Fruit fly (Drosophila melanogaster) whole organism, embryonic: Measurements from ENCODE around the gene mRpL15.

Experiments
- Blimp-1 ChIP-seq: fragments of 200-800 bp; sonication (Bioruptor generic); optimal IDR thresholded peaks from 3 replicates; lab custom pipeline; 2018; ENCODE audit warnings: missing biosample characterization, missing genetic modification characterization, mild to moderate bottlenecking, moderate library complexity, missing genetic modification reagents
- CG1024 ChIP-seq: fragments of 200-800 bp; sonication (Bioruptor generic); IDR thresholded peaks from 2 replicates; pipeline ENCODE4 v1.3.6; 2022; ENCODE audit warnings: missing biosample characterization, missing genetic modification characterization
- CG10654 ChIP-seq: fragments of 200-800 bp; sonication (Bioruptor generic); optimal IDR thresholded peaks from 2 replicates; lab custom pipeline; 2016; ENCODE audit warnings: missing biosample characterization, missing genetic modification characterization
- CG10959 ChIP-seq: fragments of 200-800 bp; sonication (Bioruptor generic); IDR thresholded peaks from 2 replicates; pipeline ENCODE4 v1.3.6; 2022; ENCODE audit warnings: missing biosample characterization, missing genetic modification characterization
- CG12104 ChIP-seq: fragments of 200-800 bp; sonication (Bioruptor generic); optimal IDR thresholded peaks from 3 replicates; lab custom pipeline; 2016; ENCODE audit warnings: missing biosample characterization, missing genetic modification characterization
- CG12659 ChIP-seq: fragments of 200-800 bp; sonication (Bioruptor generic); optimal IDR thresholded peaks from 3 replicates; lab custom pipeline; 2017; ENCODE audit warnings: mild to moderate bottlenecking, missing biosample characterization, missing genetic modification reagents, missing genetic modification characterization
- CG14965 ChIP-seq: fragments of 200-800 bp; sonication (Bioruptor generic); optimal IDR thresholded peaks from 2 replicates; lab custom pipeline; 2016; ENCODE audit warnings: missing biosample characterization, missing genetic modification characterization, borderline replicate concordance
- CG16779 ChIP-seq: fragments of 200-800 bp; sonication (Bioruptor generic); IDR thresholded peaks from 2 replicates; pipeline ENCODE4 v1.3.6; 2022; ENCODE audit warnings: missing biosample characterization, missing genetic modification characterization
- CG17359 ChIP-seq: fragments of 200-800 bp; sonication (Bioruptor generic); optimal IDR thresholded peaks from 3 replicates; lab custom pipeline; 2018; ENCODE audit warnings: missing biosample characterization, mild to moderate bottlenecking, missing genetic modification characterization, moderate library complexity
- CG17385 ChIP-seq: fragments of 200-800 bp; sonication (Bioruptor generic); optimal IDR thresholded peaks from 3 replicates; lab custom pipeline; 2018; ENCODE audit warnings: missing biosample characterization, mild to moderate bottlenecking, missing genetic modification characterization
- CG30020 ChIP-seq: fragments of 200-800 bp; optimal IDR thresholded peaks from 2 replicates; lab custom pipeline; 2019; ENCODE audit warnings: missing biosample characterization, mild to moderate bottlenecking, missing genetic modification characterization, moderate library complexity
- CG34224 ChIP-seq: fragments of 200-800 bp; sonication (Bioruptor generic); IDR thresholded peaks from 3 replicates; pipeline ENCODE4 v1.3.6; 2022; ENCODE audit warnings: missing biosample characterization, missing genetic modification characterization; ENCODE audit not compliant: partially characterized antibody
- CG3726 ChIP-seq: fragments of 200-800 bp; sonication (Bioruptor generic); IDR thresholded peaks from 3 replicates; pipeline ENCODE4, ENCODE4 v1.3.6; 2022; ENCODE audit warnings: missing biosample characterization, missing genetic modification characterization
- CG42726 ChIP-seq: fragments of 200-800 bp; sonication (Bioruptor generic); IDR thresholded peaks from 2 replicates; pipeline ENCODE4 v1.3.6; 2022; ENCODE audit warnings: missing biosample characterization, missing genetic modification characterization; ENCODE audit not compliant: partially characterized antibody
- CG4707 ChIP-seq: fragments of 200-800 bp; sonication (Bioruptor generic); optimal IDR thresholded peaks from 2 replicates; lab custom pipeline; 2018; ENCODE audit warnings: missing biosample characterization, mild to moderate bottlenecking, missing genetic modification characterization, moderate library complexity
- CG6854 ChIP-seq: fragments of 200-800 bp; sonication (Bioruptor generic); optimal IDR thresholded peaks from 3 replicates; lab custom pipeline; 2017; ENCODE audit warnings: missing biosample characterization, mild to moderate bottlenecking, missing genetic modification characterization
- CG7839 ChIP-seq: fragments of 200-800 bp; sonication (Bioruptor generic); optimal IDR thresholded peaks from 3 replicates; lab custom pipeline; 2018; ENCODE audit warnings: missing biosample characterization, mild to moderate bottlenecking, missing genetic modification characterization, moderate library complexity
- CrebB ChIP-seq: fragments of 200-800 bp; sonication (Bioruptor generic); optimal IDR thresholded peaks from 3 replicates; lab custom pipeline; 2018; ENCODE audit warnings: missing biosample characterization, mild to moderate bottlenecking, missing genetic modification characterization
- Deaf1 ChIP-seq: fragments of 200-800 bp; optimal IDR thresholded peaks from 3 replicates; lab custom pipeline; 2019; ENCODE audit warnings: missing biosample characterization, mild to moderate bottlenecking, missing genetic modification characterization, moderate library complexity
- Dek ChIP-seq: fragments of 200-800 bp; sonication (Bioruptor generic); optimal IDR thresholded peaks from 3 replicates; lab custom pipeline; 2019; ENCODE audit warnings: missing biosample characterization, mild to moderate bottlenecking, missing genetic modification characterization, moderate library complexity
- Dfd ChIP-seq, 2 experiments: fragments of >200 bp; optimal IDR thresholded peaks; 2 replicates each; lab custom pipeline; 2017; ENCODE audit warnings: missing biosample characterization in 2 of 2, missing genetic modification characterization in 2 of 2
- Dip3 ChIP-seq: fragments of 200-800 bp; sonication (Bioruptor generic); optimal IDR thresholded peaks from 3 replicates; lab custom pipeline; 2016; ENCODE audit warnings: missing biosample characterization, missing genetic modification characterization
- HLHmδ ChIP-seq: fragments of 200-800 bp; sonication (Bioruptor generic); optimal IDR thresholded peaks from 2 replicates; lab custom pipeline; 2018; ENCODE audit warnings: missing biosample characterization, mild to moderate bottlenecking, missing genetic modification characterization, moderate library complexity
- MBD-R2 ChIP-seq: fragments of 200-800 bp; sonication (Bioruptor generic); IDR thresholded peaks from 2 replicates; pipeline ENCODE4 v1.3.6; 2022; ENCODE audit warnings: missing biosample characterization, missing genetic modification characterization
- MESR4 ChIP-seq: fragments of 200-800 bp; sonication (Bioruptor generic); optimal IDR thresholded peaks from 2 replicates; lab custom pipeline; 2018; ENCODE audit warnings: missing biosample characterization, mild to moderate bottlenecking, missing genetic modification characterization, moderate library complexity
- Med ChIP-seq: fragments of 200-800 bp; sonication (Bioruptor generic); peaks from one replicate; lab custom pipeline; 2016; ENCODE audit warnings: missing biosample characterization, missing genetic modification characterization, mild to moderate bottlenecking, inconsistent platforms, moderate library complexity
- NK7.1 ChIP-seq: fragments of 200-800 bp; sonication (Bioruptor generic); optimal IDR thresholded peaks from 3 replicates; lab custom pipeline; 2016; ENCODE audit warnings: missing biosample characterization, missing genetic modification characterization
- bab2 ChIP-seq: fragments of 200-800 bp; sonication (Bioruptor generic); optimal IDR thresholded peaks from 2 replicates; lab custom pipeline; 2016; ENCODE audit warnings: missing biosample characterization, missing genetic modification characterization
- cad ChIP-seq: fragments of >200 bp; optimal IDR thresholded peaks from 2 replicates; lab custom pipeline; 2017; ENCODE audit warnings: missing biosample characterization, missing genetic modification characterization
- chm ChIP-seq: fragments of 200-800 bp; sonication (Bioruptor generic); IDR thresholded peaks from 2 replicates; pipeline ENCODE4 v1.3.6; 2022; ENCODE audit warnings: missing biosample characterization, missing genetic modification characterization
- disco-r ChIP-seq: fragments of 200-800 bp; sonication (Bioruptor generic); optimal IDR thresholded peaks from 2 replicates; lab custom pipeline; 2016; ENCODE audit warnings: missing biosample characterization, missing genetic modification characterization
- en ChIP-seq: fragments of 200-800 bp; sonication (Bioruptor generic); optimal IDR thresholded peaks from 2 replicates; lab custom pipeline; 2016; ENCODE audit warnings: missing biosample characterization, missing genetic modification characterization
- gcm ChIP-seq: fragments of 200-800 bp; sonication (Bioruptor generic); optimal IDR thresholded peaks from 2 replicates; lab custom pipeline; 2019; ENCODE audit warnings: missing biosample characterization, mild to moderate bottlenecking, missing genetic modification characterization, moderate library complexity
- ken ChIP-seq: fragments of 200-800 bp; sonication (Bioruptor generic); IDR thresholded peaks from 3 replicates; pipeline ENCODE4 v1.3.6; 2022; ENCODE audit warnings: missing biosample characterization, missing genetic modification characterization
- kni ChIP-seq: fragments of 200-800 bp; sonication (Bioruptor generic); optimal IDR thresholded peaks from 3 replicates; lab custom pipeline; 2017; ENCODE audit warnings: mild to moderate bottlenecking, missing biosample characterization, missing genetic modification reagents, missing genetic modification characterization
- lmd ChIP-seq: fragments of 200-800 bp; sonication (Bioruptor generic); IDR thresholded peaks from 2 replicates; pipeline ENCODE4 v1.3.6; 2022; ENCODE audit warnings: missing biosample characterization, missing genetic modification characterization
- maf-S ChIP-seq: fragments of 200-800 bp; sonication (Bioruptor generic); optimal IDR thresholded peaks from 2 replicates; lab custom pipeline; 2016; ENCODE audit warnings: missing biosample characterization, missing genetic modification characterization
- nerfin-1 ChIP-seq: fragments of 200-800 bp; sonication (Bioruptor generic); optimal IDR thresholded peaks from 3 replicates; lab custom pipeline; 2019; ENCODE audit warnings: missing biosample characterization, mild to moderate bottlenecking, missing genetic modification characterization, moderate library complexity
- nom ChIP-seq: fragments of 200-800 bp; sonication (Bioruptor generic); optimal IDR thresholded peaks from 2 replicates; lab custom pipeline; 2017; ENCODE audit warnings: missing biosample characterization, missing genetic modification characterization, mild to moderate bottlenecking, moderate library complexity, missing genetic modification reagents
- oc ChIP-seq: fragments of 200-800 bp; sonication (Bioruptor generic); optimal IDR thresholded peaks from 2 replicates; lab custom pipeline; 2018; ENCODE audit warnings: missing biosample characterization, mild to moderate bottlenecking, missing genetic modification characterization, moderate library complexity
- otp ChIP-seq: fragments of 200-800 bp; sonication (Bioruptor generic); IDR thresholded peaks from 3 replicates; pipeline ENCODE4, ENCODE4 v1.3.6; 2022; ENCODE audit warnings: missing biosample characterization, missing genetic modification characterization
- pfk ChIP-seq: fragments of 200-800 bp; sonication (Bioruptor generic); optimal IDR thresholded peaks from 2 replicates; lab custom pipeline; 2018; ENCODE audit warnings: missing biosample characterization, mild to moderate bottlenecking, missing genetic modification characterization, moderate library complexity
- pho ChIP-seq: fragments of 200-800 bp; sonication (Bioruptor generic); optimal IDR thresholded peaks from 2 replicates; lab custom pipeline; 2016; ENCODE audit warnings: missing biosample characterization, missing genetic modification characterization
- pum ChIP-seq: fragments of 200-800 bp; sonication (Bioruptor generic); optimal IDR thresholded peaks from 2 replicates; lab custom pipeline; 2016; ENCODE audit warnings: missing biosample characterization, missing genetic modification characterization
- run ChIP-seq: fragments of 200-800 bp; sonication (Bioruptor generic); optimal IDR thresholded peaks from 3 replicates; lab custom pipeline; 2018; ENCODE audit warnings: missing biosample characterization, mild to moderate bottlenecking, missing genetic modification characterization
- scrt ChIP-seq: fragments of 200-800 bp; sonication (Bioruptor generic); optimal IDR thresholded peaks from 2 replicates; lab custom pipeline; 2018; ENCODE audit warnings: missing biosample characterization, mild to moderate bottlenecking, missing genetic modification characterization, moderate library complexity
- seq ChIP-seq: fragments of 200-800 bp; sonication (Bioruptor generic); IDR thresholded peaks from 2 replicates; pipeline ENCODE4 v1.3.6; 2022; ENCODE audit warnings: missing biosample characterization, missing genetic modification characterization
- sim ChIP-seq: fragments of 200-800 bp; sonication (Bioruptor generic); IDR thresholded peaks from 2 replicates; pipeline ENCODE4 v1.3.6; 2022; ENCODE audit warnings: missing biosample characterization, missing genetic modification characterization
- slp2 ChIP-seq: fragments of 200-800 bp; sonication (Bioruptor generic); optimal IDR thresholded peaks from 2 replicates; lab custom pipeline; 2016; ENCODE audit warnings: missing biosample characterization, missing genetic modification characterization
- vnd ChIP-seq: fragments of 200-800 bp; sonication (Bioruptor generic); IDR thresholded peaks from 3 replicates; pipeline ENCODE4 v1.3.6; 2022; ENCODE audit warnings: missing biosample characterization, missing genetic modification characterization; ENCODE audit not compliant: partially characterized antibody

Gene mRpL15

dm6 chr3L:20442674-20443313, 6.8 kb upstream of the mRpL15 start (continued):
- TF ChIP-seq scrt (GFP tag; lab: Kevin White, UChicago) (peak; percentile 47), disco-r (GFP tag; lab: Kevin White, UChicago) (no peak), Dek (no peak), CG4707 (no peak), CG6854 (GFP tag; lab: Kevin White, UChicago) (peak; percentile 15), MESR4 (GFP tag; lab: Kevin White, UChicago) (no peak), Dip3 (GFP tag; lab: Kevin White, UChicago) (no peak), HLHmδ (GFP tag; lab: Kevin White, UChicago) (no peak), oc (tag; lab: Kevin White, UChicago) (no peak), CG12104 (no peak), bab2 (no peak), CG7839 (no peak), pum (GFP tag; lab: Kevin White, UChicago) (no peak), maf-S (no peak), Dfd (GFP tag; optimal IDR thresholded peaks at IDR 0.05; lab: Kevin White, UChicago) (no peak), CG16779 (GFP tag; lab: Robert Waterston, UW) (no peak), kni (GFP tag; lab: Kevin White, UChicago) (no peak), CG34224 (no peak), CG10959 (GFP tag; lab: Robert Waterston, UW) (no peak), vnd (GFP tag; lab: Robert Waterston, UW) (no peak), lmd (no peak), Blimp-1 (GFP tag; lab: Kevin White, UChicago) (no peak), ken (GFP tag; lab: Robert Waterston, UW) (no peak), CG17385 (no peak), CrebB (tag; lab: Kevin White, UChicago) (no peak), nom (GFP tag; lab: Kevin White, UChicago) (peak; percentile 16), Med (GFP tag; lab: Kevin White, UChicago) (peak; percentile 28), sim (GFP tag; lab: Robert Waterston, UW) (no peak), slp2 (no peak), CG30020 (tag; lab: Kevin White, UChicago) (no peak), pho (GFP tag; lab: Kevin White, UChicago) (no peak), CG1024 (GFP tag; lab: Robert Waterston, UW) (no peak), pfk (no peak), seq (GFP tag; lab: Robert Waterston, UW) (peak; percentile 64; the same call in 1 of the 2 replicates), en (no peak), CG14965 (GFP tag; lab: Kevin White, UChicago) (no peak), gcm (GFP tag; lab: Kevin White, UChicago) (no peak), chm (GFP tag; lab: Robert Waterston, UW) (no peak), CG42726 (GFP tag; lab: Robert Waterston, UW) (no peak), nerfin-1 (tag; lab: Kevin White, UChicago) (peak; percentile 1), CG17359 (no peak), run (tag; lab: Kevin White, UChicago) (no peak), cad (peak; percentile 76), NK7.1 (GFP tag; lab: Kevin White, UChicago) (no peak), MBD-R2 (GFP tag; lab: Robert Waterston, UW) (no peak), CG12659 (GFP tag; lab: Kevin White, UChicago) (no peak), Deaf1 (tag; lab: Kevin White, UChicago) (peak; percentile 42), CG10654 (no peak), CG3726 (no peak), otp (GFP tag; lab: Robert Waterston, UW) (no peak)
